Fruit fly (Drosophila melanogaster) whole organism, embryonic: ENCODE data around the gene Rbcn-3B.

Experiments
- Ada2b ChIP-seq: fragments of 200-800 bp; sonication (Bioruptor generic); IDR thresholded peaks from 2 replicates; pipeline ENCODE4 v1.3.6; 2022; ENCODE audit warnings: missing biosample characterization, missing genetic modification characterization
- Atf-2 ChIP-seq: fragments of 200-800 bp; sonication (Bioruptor generic); optimal IDR thresholded peaks from 2 replicates; lab custom pipeline; 2016; ENCODE audit warnings: missing biosample characterization, missing genetic modification characterization
- Bgb ChIP-seq: fragments of 200-800 bp; sonication (Bioruptor generic); IDR thresholded peaks from 2 replicates; pipeline ENCODE4 v1.3.6; 2022; ENCODE audit warnings: missing biosample characterization, missing genetic modification characterization; ENCODE audit not compliant: partially characterized antibody
- BtbVII ChIP-seq: fragments of 200-800 bp; sonication (Bioruptor generic); optimal IDR thresholded peaks from 3 replicates; lab custom pipeline; 2017; ENCODE audit warnings: missing biosample characterization, mild to moderate bottlenecking, missing genetic modification characterization
- CG10267 ChIP-seq: fragments of 200-800 bp; sonication (Bioruptor generic); optimal IDR thresholded peaks from 2 replicates; lab custom pipeline; 2018; ENCODE audit warnings: missing biosample characterization, mild to moderate bottlenecking, missing genetic modification characterization, moderate library complexity
- CG1233 ChIP-seq: fragments of 200-800 bp; sonication (Bioruptor generic); optimal IDR thresholded peaks from 4 replicates; lab custom pipeline; 2018; ENCODE audit warnings: missing biosample characterization, mild to moderate bottlenecking, missing genetic modification characterization
- CG13287 ChIP-seq: fragments of 200-800 bp; sonication (Bioruptor generic); IDR thresholded peaks from 2 replicates; pipeline ENCODE4 v1.3.6; 2022; ENCODE audit warnings: missing biosample characterization, missing genetic modification characterization; ENCODE audit not compliant: partially characterized antibody
- CG14014 ChIP-seq: fragments of 200-800 bp; sonication (Bioruptor generic); IDR thresholded peaks from 2 replicates; pipeline ENCODE4 v1.3.6; 2022; ENCODE audit warnings: missing biosample characterization, missing genetic modification characterization
- CG17829 ChIP-seq: fragments of 200-800 bp; optimal IDR thresholded peaks from 2 replicates; lab custom pipeline; 2019; ENCODE audit warnings: missing biosample characterization, mild to moderate bottlenecking, missing genetic modification characterization, moderate library complexity
- CG2116 ChIP-seq: fragments of 200-800 bp; sonication (Bioruptor generic); optimal IDR thresholded peaks from 3 replicates; lab custom pipeline; 2018; ENCODE audit warnings: missing biosample characterization, mild to moderate bottlenecking, missing genetic modification characterization
- CG30403 ChIP-seq: fragments of 200-800 bp; sonication (Bioruptor generic); optimal IDR thresholded peaks from 3 replicates; lab custom pipeline; 2016; ENCODE audit warnings: missing biosample characterization, missing genetic modification characterization
- CG3065 ChIP-seq: fragments of 200-800 bp; sonication (Bioruptor generic); optimal IDR thresholded peaks from 2 replicates; lab custom pipeline; 2016; ENCODE audit warnings: missing biosample characterization, missing genetic modification characterization
- CG32772 ChIP-seq: fragments of 200-800 bp; sonication (Bioruptor generic); IDR thresholded peaks from 2 replicates; pipeline ENCODE4 v1.3.6; 2022; ENCODE audit warnings: missing biosample characterization, missing genetic modification characterization
- CG34224 ChIP-seq: fragments of 200-800 bp; sonication (Bioruptor generic); IDR thresholded peaks from 3 replicates; pipeline ENCODE4 v1.3.6; 2022; ENCODE audit warnings: missing biosample characterization, missing genetic modification characterization; ENCODE audit not compliant: partially characterized antibody
- CG3838 ChIP-seq: fragments of 200-800 bp; sonication (Bioruptor generic); optimal IDR thresholded peaks from 3 replicates; lab custom pipeline; 2016; ENCODE audit warnings: missing biosample characterization, missing genetic modification characterization
- CG4617 ChIP-seq: fragments of 200-800 bp; sonication (Bioruptor generic); optimal IDR thresholded peaks from 3 replicates; lab custom pipeline; 2016; ENCODE audit warnings: missing biosample characterization, missing genetic modification characterization, borderline replicate concordance
- CG6791 ChIP-seq: fragments of 200-800 bp; sonication (Bioruptor generic); IDR thresholded peaks from 3 replicates; pipeline ENCODE4 v1.3.6; 2022; ENCODE audit warnings: missing biosample characterization, missing genetic modification characterization; ENCODE audit not compliant: partially characterized antibody
- CG7745 ChIP-seq: fragments of 200-800 bp; sonication (Bioruptor generic); optimal IDR thresholded peaks from 2 replicates; lab custom pipeline; 2018; ENCODE audit warnings: missing biosample characterization, mild to moderate bottlenecking, missing genetic modification characterization, moderate library complexity
- Dad ChIP-seq: fragments of 200-800 bp; sonication (Bioruptor generic); optimal IDR thresholded peaks from 3 replicates; lab custom pipeline; 2016; ENCODE audit warnings: missing biosample characterization, missing genetic modification characterization
- Dll ChIP-seq: fragments of 200-800 bp; sonication (Bioruptor generic); IDR thresholded peaks from 4 replicates; pipeline ENCODE4 v1.3.6; 2022; ENCODE audit warnings: missing biosample characterization, missing genetic modification characterization; ENCODE audit not compliant: partially characterized antibody
- Dp ChIP-seq: fragments of 200-800 bp; sonication (Bioruptor generic); optimal IDR thresholded peaks from 2 replicates; lab custom pipeline; 2018; ENCODE audit warnings: missing biosample characterization, mild to moderate bottlenecking, missing genetic modification characterization, moderate library complexity
- Dref ChIP-seq: fragments of 200-800 bp; sonication (Bioruptor generic); IDR thresholded peaks from 2 replicates; pipeline ENCODE4 v1.3.6; 2022; ENCODE audit warnings: missing biosample characterization, missing genetic modification characterization
- E2f2 ChIP-seq: fragments of 200-800 bp; sonication (Bioruptor generic); IDR thresholded peaks from 2 replicates; pipeline ENCODE4 v1.3.6; 2022; ENCODE audit warnings: missing biosample characterization, missing genetic modification characterization
- Gug ChIP-seq: fragments of 200-800 bp; sonication (Bioruptor generic); IDR thresholded peaks from 4 replicates; pipeline ENCODE4 v1.3.6; 2022; ENCODE audit warnings: missing biosample characterization, missing genetic modification characterization
- HLH4C ChIP-seq: fragments of 200-800 bp; sonication (Bioruptor generic); IDR thresholded peaks from 3 replicates; pipeline ENCODE4 v1.3.6; 2022; ENCODE audit warnings: missing biosample characterization, missing genetic modification characterization; ENCODE audit not compliant: partially characterized antibody
- Hr3 ChIP-seq: fragments of 200-800 bp; sonication (Bioruptor generic); optimal IDR thresholded peaks from 3 replicates; lab custom pipeline; 2016; ENCODE audit warnings: missing biosample characterization, missing genetic modification characterization
- MBD-R2 ChIP-seq: fragments of 200-800 bp; sonication (Bioruptor generic); IDR thresholded peaks from 2 replicates; pipeline ENCODE4 v1.3.6; 2022; ENCODE audit warnings: missing biosample characterization, missing genetic modification characterization
- Med ChIP-seq: fragments of 200-800 bp; sonication (Bioruptor generic); peaks from one replicate; lab custom pipeline; 2016; ENCODE audit warnings: missing biosample characterization, missing genetic modification characterization, mild to moderate bottlenecking, inconsistent platforms, moderate library complexity
- Rfx ChIP-seq: fragments of 200-800 bp; sonication (Bioruptor generic); IDR thresholded peaks from 2 replicates; pipeline ENCODE4 v1.3.6; 2022; ENCODE audit warnings: missing biosample characterization, missing genetic modification characterization
- Sry-β ChIP-seq: fragments of 200-800 bp; sonication (Bioruptor generic); optimal IDR thresholded peaks from 2 replicates; lab custom pipeline; 2018; ENCODE audit warnings: missing biosample characterization, mild to moderate bottlenecking, missing genetic modification characterization, moderate library complexity
- Sry-δ ChIP-seq: fragments of 200-800 bp; sonication (Bioruptor generic); optimal IDR thresholded peaks from 2 replicates; lab custom pipeline; 2016; ENCODE audit warnings: missing biosample characterization, missing genetic modification characterization
- ap ChIP-seq: fragments of 200-800 bp; sonication (Bioruptor generic); IDR thresholded peaks from 2 replicates; pipeline ENCODE4 v1.3.6; 2022; ENCODE audit warnings: missing biosample characterization, missing genetic modification characterization
- bcd ChIP-seq: fragments of 200-800 bp; sonication (Bioruptor generic); optimal IDR thresholded peaks from 2 replicates; lab custom pipeline; 2017; ENCODE audit warnings: missing biosample characterization, mild to moderate bottlenecking, missing genetic modification characterization
- cad ChIP-seq: fragments of >200 bp; optimal IDR thresholded peaks from 2 replicates; lab custom pipeline; 2017; ENCODE audit warnings: missing biosample characterization, missing genetic modification characterization
- gfzf ChIP-seq: fragments of 200-800 bp; sonication (Bioruptor generic); optimal IDR thresholded peaks from 2 replicates; lab custom pipeline; 2016; ENCODE audit warnings: missing biosample characterization, mild to moderate bottlenecking, missing genetic modification characterization, moderate library complexity
- hbn ChIP-seq: fragments of 200-800 bp; sonication (Bioruptor generic); IDR thresholded peaks from 2 replicates; pipeline ENCODE4 v1.3.6; 2022; ENCODE audit warnings: missing biosample characterization, missing genetic modification characterization; ENCODE audit not compliant: partially characterized antibody
- kni ChIP-seq: fragments of 200-800 bp; sonication (Bioruptor generic); optimal IDR thresholded peaks from 3 replicates; lab custom pipeline; 2017; ENCODE audit warnings: mild to moderate bottlenecking, missing biosample characterization, missing genetic modification reagents, missing genetic modification characterization
- lov ChIP-seq, 2 experiments: fragments of 200-800 bp in 1 of 2; fragments of >200 bp in 1 of 2; sonication (Bioruptor generic) in 1 of 2; IDR thresholded peaks in 1 of 2; optimal IDR thresholded peaks in 1 of 2; 2 replicates in 1 of 2; 3 replicates in 1 of 2; pipeline versions ENCODE4 v1.3.6 to Lab custom; 2017 to 2022; ENCODE audit warnings: missing biosample characterization in 1 of 2, missing genetic modification characterization in 1 of 2
- nmo ChIP-seq: fragments of 200-800 bp; sonication (Bioruptor generic); optimal IDR thresholded peaks from 2 replicates; lab custom pipeline; 2018; ENCODE audit warnings: missing biosample characterization, mild to moderate bottlenecking, missing genetic modification characterization, moderate library complexity
- org-1 ChIP-seq: fragments of 200-800 bp; sonication (Bioruptor generic); optimal IDR thresholded peaks from 2 replicates; lab custom pipeline; 2017; ENCODE audit warnings: missing biosample characterization, missing genetic modification characterization
- phol ChIP-seq: fragments of 200-800 bp; sonication (Bioruptor generic); optimal IDR thresholded peaks from 3 replicates; lab custom pipeline; 2018; ENCODE audit warnings: missing biosample characterization, mild to moderate bottlenecking, missing genetic modification characterization, moderate library complexity
- pzg ChIP-seq: fragments of 200-800 bp; sonication (Bioruptor generic); optimal IDR thresholded peaks from 3 replicates; lab custom pipeline; 2018; ENCODE audit warnings: missing biosample characterization, mild to moderate bottlenecking, missing genetic modification characterization, moderate library complexity
- sens ChIP-seq: fragments of 200-800 bp; sonication (Bioruptor generic); peaks from one replicate; lab custom pipeline; 2016; ENCODE audit warnings: missing biosample characterization, missing genetic modification characterization
- stc ChIP-seq: fragments of 200-800 bp; sonication (Bioruptor generic); IDR thresholded peaks from 2 replicates; pipeline ENCODE4 v1.3.6; 2022; ENCODE audit warnings: missing biosample characterization, missing genetic modification characterization
- ttk ChIP-seq: fragments of 200-800 bp; sonication (Bioruptor generic); IDR thresholded peaks from 2 replicates; pipeline ENCODE4 v2.1.2; 2022; ENCODE audit warnings: missing biosample characterization, missing genetic modification characterization
- unc-4 ChIP-seq: fragments of 200-800 bp; sonication (Bioruptor generic); IDR thresholded peaks from 2 replicates; pipeline ENCODE4 v1.3.6; 2022; ENCODE audit warnings: missing biosample characterization, missing genetic modification characterization; ENCODE audit not compliant: partially characterized antibody
- zfh2 ChIP-seq: fragments of 200-800 bp; sonication (Bioruptor generic); optimal IDR thresholded peaks from 2 replicates; lab custom pipeline; 2016; ENCODE audit warnings: missing biosample characterization, missing genetic modification characterization

Gene Rbcn-3B

dm6 chrX:1861620-1862184 lies 47.0 kb upstream of the Rbcn-3B start, which contains the start of gene deltaCOP (continued):
- peak; percentile 57; the same call in 1 of the 2 replicates for TF ChIP-seq ap (GFP tag; lab: Robert Waterston, UW)
- peak; percentile 63; the same call in 1 of the 2 replicates for TF ChIP-seq stc (GFP tag; lab: Robert Waterston, UW)
- no peak for TF ChIP-seq cad (GFP tag; lab: Kevin White, UChicago)
- peak; percentile 88 for TF ChIP-seq Atf-2 (GFP tag; lab: Kevin White, UChicago)
- TF ChIP-seq Rfx (GFP tag; lab: Robert Waterston, UW), result peak; percentile 89
- peak; percentile 32 for TF ChIP-seq kni
- peak; percentile 93 for TF ChIP-seq CG30403 (GFP tag; lab: Kevin White, UChicago)
- peak; percentile 91 for TF ChIP-seq Hr3 (GFP tag; lab: Kevin White, UChicago)
- TF ChIP-seq CG3838 (GFP tag; lab: Kevin White, UChicago), result peak; percentile 49
- TF ChIP-seq Dll (GFP tag; lab: Robert Waterston, UW), result peak; percentile 32; the same call in 1 of the 4 replicates
- TF ChIP-seq CG1233 (GFP tag; lab: Kevin White, UChicago), result peak; percentile 73
- peak; percentile 89 for TF ChIP-seq Dad (GFP tag; lab: Kevin White, UChicago)
- TF ChIP-seq CG17829 (tag; lab: Kevin White, UChicago), result peak; percentile 69
- TF ChIP-seq BtbVII, result peak; percentile 55
- TF ChIP-seq ttk, result peak; percentile 73
- TF ChIP-seq nmo (GFP tag; lab: Kevin White, UChicago), result peak; percentile 79

- TF ChIP-seq Bgb (GFP tag; lab: Robert Waterston, UW) (peak; percentile 25; the same call in 1 of the 2 replicates), phol (tag; lab: Kevin White, UChicago) (no peak), HLH4C (GFP tag; lab: Robert Waterston, UW) (peak; percentile 31; the same call in 1 of the 3 replicates), zfh2 (GFP tag; lab: Kevin White, UChicago) (no peak), Dll (GFP tag; lab: Robert Waterston, UW) (0 out of 4 replicates have a peak, but pooled peaks have one; percentile 51), Dref (GFP tag; lab: Robert Waterston, UW) (peak; percentile 75), bcd (no peak), unc-4 (GFP tag; lab: Robert Waterston, UW) (peak; percentile 50; the same call in 1 of the 2 replicates), gfzf (GFP tag; lab: Kevin White, UChicago) (peak; percentile 3), Gug (GFP tag; lab: Robert Waterston, UW) (no peak), CG7745 (tag; lab: Kevin White, UChicago) (no peak), hbn (GFP tag; lab: Robert Waterston, UW) (peak; percentile 29; the same call in 1 of the 2 replicates), org-1 (GFP tag; lab: Kevin White, UChicago) (no peak), CG3065 (GFP tag; lab: Kevin White, UChicago) (no peak), Ada2b (GFP tag; lab: Robert Waterston, UW) (no peak), MBD-R2 (GFP tag; lab: Robert Waterston, UW) (peak; percentile 66), CG13287 (GFP tag; lab: Robert Waterston, UW) (peak; percentile 55; the same call in 1 of the 2 replicates), CG3838 (GFP tag; lab: Kevin White, UChicago) (no peak), Sry-β (peak; percentile 90), CG32772 (GFP tag; lab: Robert Waterston, UW) (no peak), sens (GFP tag; lab: Kevin White, UChicago) (no peak), pzg (GFP tag; lab: Kevin White, UChicago) (peak; percentile 41), CG14014 (GFP tag; lab: Robert Waterston, UW) (no peak), Sry-δ (GFP tag; lab: Kevin White, UChicago) (peak; percentile 30), CG34224 (GFP tag; lab: Robert Waterston, UW) (peak; percentile 56; the same call in 2 of the 3 replicates), CG10267 (tag; lab: Kevin White, UChicago) (peak; percentile 24), Med (GFP tag; lab: Kevin White, UChicago) (peak; percentile 8), lov (optimal IDR thresholded peaks at IDR 0.05; lab: Kevin White, UChicago) (no peak), lov (GFP tag; IDR thresholded peaks at IDR 0.05; lab: Robert Waterston, UW) (no peak), Dp (GFP tag; lab: Kevin White, UChicago) (peak; percentile 71), CG4617 (peak; percentile 17), ttk (no peak), CG2116 (GFP tag; lab: Kevin White, UChicago) (peak; percentile 38), CG6791 (GFP tag; lab: Robert Waterston, UW) (peak; percentile 46; the same call in 1 of the 3 replicates), E2f2 (GFP tag; lab: Robert Waterston, UW) (peak; percentile 78)
Measured at dm6 chrX:1865673-1866072, 43.0 kb upstream of the Rbcn-3B start, which contains the start of the genes Gcna and MED18. Gene Gcna, minus strand, starts transcription at chrX:1865835. Gene MED18, plus strand, starts transcription at chrX:1865909.
